Fruit fly (Drosophila melanogaster) whole organism, wandering third instar larva: Measurements from ENCODE around the gene CG13024.

Experiments used
- Dfd ChIP-seq: fragments of >200 bp; optimal IDR thresholded peaks from 2 replicates; lab custom pipeline; 2017; ENCODE audit warnings: missing biosample characterization, missing genetic modification characterization
- HLH106 ChIP-seq: fragments of 200-800 bp; optimal IDR thresholded peaks from 3 replicates; lab custom pipeline; 2019; ENCODE audit warnings: missing biosample characterization, mild to moderate bottlenecking, missing genetic modification characterization, moderate library complexity
- N ChIP-seq: fragments of >200 bp; optimal IDR thresholded peaks from 2 replicates; lab custom pipeline; 2018; ENCODE audit warnings: missing biosample characterization, missing external identifiers, missing genetic modification characterization
- OdsH ChIP-seq: fragments of 200-800 bp; sonication (Bioruptor generic); optimal IDR thresholded peaks from 2 replicates; lab custom pipeline; 2016; ENCODE audit warnings: missing biosample characterization, mild to moderate bottlenecking, missing genetic modification characterization
- dl ChIP-seq, 2 experiments: fragments of 175-275, 200-275 bp in 1 of 2; fragments of 200-275 bp in 1 of 2; sonication (Bioruptor generic); optimal IDR thresholded peaks; lab custom pipeline; 2018; ENCODE audit warnings: mild to moderate bottlenecking in 2 of 2, missing biosample characterization in 2 of 2, missing genetic modification characterization in 2 of 2, moderate library complexity in 2 of 2; ENCODE audit not compliant: partially characterized antibody in 2 of 2, insufficient read depth in 1 of 2
- dsf ChIP-seq: sonication (Bioruptor generic); optimal IDR thresholded peaks from 2 replicates; lab custom pipeline; 2016; ENCODE audit warnings: missing biosample characterization, missing genetic modification characterization, borderline replicate concordance
- h ChIP-seq: fragments of 200-800 bp; sonication (Bioruptor generic); optimal IDR thresholded peaks from 3 replicates; lab custom pipeline; 2016; ENCODE audit warnings: missing biosample characterization, mild to moderate bottlenecking, missing genetic modification characterization
- pan ChIP-seq: fragments of >200 bp; optimal IDR thresholded peaks from 2 replicates; lab custom pipeline; 2017
- sv ChIP-seq: fragments of 200-800 bp; sonication (Bioruptor generic); optimal IDR thresholded peaks from 3 replicates; lab custom pipeline; 2016; ENCODE audit warnings: missing biosample characterization, missing genetic modification characterization

dm6 chr3L:16842952-16843351 is 14.1 kb upstream of the CG13024 start:
- no peak for TF ChIP-seq HLH106 (tag; lab: Kevin White, UChicago)
- no peak for TF ChIP-seq dl (GFP tag; optimal IDR thresholded peaks at IDR 0.05; lab: Kevin White, UChicago; ENCODE audit: insufficient read depth in 1 of 2, partially characterized antibody in 2 of 2)
- TF ChIP-seq Dfd, result no peak
- no peak for TF ChIP-seq pan
- TF ChIP-seq OdsH, result no peak
- no peak for TF ChIP-seq dsf (GFP tag; lab: Kevin White, UChicago)
- TF ChIP-seq h, result no peak
- no peak for TF ChIP-seq N
- TF ChIP-seq sv, result no peak
